Fruit fly (Drosophila melanogaster): Measurements from ENCODE around the gene CG14642.

DNA sequence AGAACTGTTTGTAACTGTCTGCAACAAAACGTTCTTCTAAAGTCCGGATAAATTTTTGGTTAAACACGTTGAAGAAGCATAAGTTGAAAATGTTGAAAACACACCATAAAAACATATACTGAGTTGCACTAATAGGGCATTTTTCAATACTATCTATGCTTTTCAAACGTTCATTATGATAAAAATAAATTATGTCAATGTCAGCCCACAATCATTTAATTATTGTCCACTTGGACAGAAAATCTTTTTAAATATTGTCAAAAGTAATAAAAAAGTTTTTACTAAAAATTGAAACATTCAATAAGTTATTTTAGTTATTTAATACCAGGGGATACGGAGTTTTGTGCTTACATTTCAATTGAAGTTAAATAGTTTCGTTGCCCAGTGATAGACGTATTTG, 24.0 kb upstream of the CG14642 start, which contains the start of gene CG1092:
- no peak for TF ChIP-seq tj (GFP tag; optimal IDR thresholded peaks at IDR 0.05)
- TF ChIP-seq CG12768 (GFP tag; optimal IDR thresholded peaks at IDR 0.05), result no peak
- TF ChIP-seq CG33017 (tag; optimal IDR thresholded peaks at IDR 0.05), result no peak
- TF ChIP-seq CG14711 (tag; optimal IDR thresholded peaks at IDR 0.05), result no peak
- TF ChIP-seq cic (GFP tag; optimal IDR thresholded peaks at IDR 0.05), result no peak
- no peak for TF ChIP-seq CG11617 (GFP tag; optimal IDR thresholded peaks at IDR 0.05)
- TF ChIP-seq Crg-1 (GFP tag; optimal IDR thresholded peaks at IDR 0.05), result no peak
- no peak for TF ChIP-seq bab1 (GFP tag; optimal IDR thresholded peaks at IDR 0.05)
- no peak for TF ChIP-seq Mnt (GFP tag; optimal IDR thresholded peaks at IDR 0.05)
- TF ChIP-seq toe (GFP tag; optimal IDR thresholded peaks at IDR 0.05), result no peak
- no peak for TF ChIP-seq ovo (GFP tag; optimal IDR thresholded peaks at IDR 0.05)
- TF ChIP-seq Hr96 (GFP tag; optimal IDR thresholded peaks at IDR 0.05), result no peak

Measured in whole organism, adult.